Fruit fly (Drosophila melanogaster) Kc167 (cell line): ENCODE results near the gene RfC4.

Source experiments
- Myc ChIP-seq: fragments of >200 bp; optimal IDR thresholded peaks from 2 replicates; lab custom pipeline; 2017; ENCODE audit warnings: missing external identifiers
- Sin3A ChIP-seq: fragments of >200 bp; optimal IDR thresholded peaks from 2 replicates; lab custom pipeline; 2018; ENCODE audit warnings: missing external identifiers
- h ChIP-seq: fragments of >200 bp; optimal IDR thresholded peaks from 3 replicates; lab custom pipeline; 2018; ENCODE audit warnings: missing external identifiers
- insv ChIP-seq: fragments of >200 bp; optimal IDR thresholded peaks from 3 replicates; lab custom pipeline; 2018; ENCODE audit warnings: missing external identifiers
- psq ChIP-seq: fragments of >200 bp; optimal IDR thresholded peaks from 2 replicates; lab custom pipeline; 2017; ENCODE audit warnings: missing external identifiers
- ttk ChIP-seq: sonication (Bioruptor generic); optimal IDR thresholded peaks from 2 replicates; lab custom pipeline; 2017; ENCODE audit warnings: missing external identifiers

The RfC4 gene

DNA sequence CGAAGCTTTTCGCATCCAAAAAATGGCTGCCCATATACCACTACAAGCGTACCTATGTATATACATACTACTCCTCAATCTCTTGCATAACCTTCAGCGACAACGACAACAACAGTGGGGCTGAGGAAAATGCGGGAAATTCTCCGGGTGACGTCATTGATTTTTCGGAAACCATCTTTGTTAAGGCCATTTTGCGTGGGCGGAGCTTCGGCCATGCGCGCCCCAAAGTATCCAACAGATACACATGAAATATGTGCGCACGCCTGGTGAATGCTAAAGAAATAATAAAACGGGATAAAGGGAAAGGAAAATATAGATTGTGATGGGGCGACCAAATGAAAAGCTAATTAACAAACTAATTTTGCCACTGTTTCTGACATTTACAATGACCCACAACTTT, 50.0 kb downstream of the RfC4 start:
- TF ChIP-seq insv (lab: Kevin White, UChicago) (no peak), Myc (lab: Kevin White, UChicago) (no peak), ttk (lab: Kevin White, UChicago) (no peak), Sin3A (lab: Kevin White, UChicago) (no peak), psq (lab: Kevin White, UChicago) (no peak), h (lab: Kevin White, UChicago) (no peak)
